Worm (Caenorhabditis elegans) whole organism, early embryonic: Measurements from ENCODE around the gene fbxc-53.

ENCODE experiments used
- B0310.2 ChIP-seq: sonication (generic microtip); optimal IDR thresholded peaks from 2 replicates; lab custom pipeline; 2016; ENCODE audit warnings: mild to moderate bottlenecking, missing genetic modification characterization, missing compliant biosample characterization
- F13C5.2 ChIP-seq: sonication (generic microtip); optimal IDR thresholded peaks from 2 replicates; lab custom pipeline; 2017; ENCODE audit warnings: mild to moderate bottlenecking, missing genetic modification characterization, inconsistent platforms, missing compliant biosample characterization
- aly-1 ChIP-seq: sonication (generic microtip); optimal IDR thresholded peaks from 2 replicates; lab custom pipeline; 2016; ENCODE audit warnings: missing genetic modification characterization, missing compliant biosample characterization
- ama-1 ChIP-seq: fragments of 150-350 bp; optimal IDR thresholded peaks from 2 replicates; lab custom pipeline; 2014
- ceh-13 ChIP-seq: fragments of 200-800 bp; sonication (Bioruptor generic); optimal IDR thresholded peaks from 2 replicates; lab custom pipeline; 2018; ENCODE audit warnings: mild to moderate bottlenecking, missing genetic modification characterization, missing compliant biosample characterization
- ceh-36 ChIP-seq: sonication (generic microtip); optimal IDR thresholded peaks from 2 replicates; lab custom pipeline; 2016; ENCODE audit warnings: missing genetic modification characterization, inconsistent platforms, missing compliant biosample characterization
- ets-7 ChIP-seq: sonication (generic microtip); optimal IDR thresholded peaks from 2 replicates; lab custom pipeline; 2016; ENCODE audit warnings: missing genotype, missing genetic modification characterization, missing compliant biosample characterization
- flt-1 ChIP-seq: fragments of 200-800 bp; sonication (Bioruptor generic); IDR thresholded peaks from 2 replicates; pipeline ENCODE4 v1.3.6; 2022; ENCODE audit warnings: missing genetic modification characterization, missing compliant biosample characterization
- hmbx-1 ChIP-seq: sonication (generic microtip); optimal IDR thresholded peaks from 2 replicates; lab custom pipeline; 2016; ENCODE audit warnings: mild to moderate bottlenecking, missing genetic modification characterization, missing compliant biosample characterization
- hmg-4 ChIP-seq: fragments of 200-800 bp; sonication (Bioruptor generic); optimal IDR thresholded peaks from 2 replicates; lab custom pipeline; 2018; ENCODE audit warnings: mild to moderate bottlenecking, missing genetic modification characterization, missing compliant biosample characterization
- hnd-1 ChIP-seq: sonication (generic microtip); optimal IDR thresholded peaks from 2 replicates; lab custom pipeline; 2016; ENCODE audit warnings: missing genetic modification characterization, missing compliant biosample characterization
- pes-1 ChIP-seq: fragments of 200-800 bp; sonication (Bioruptor generic); IDR thresholded peaks from 2 replicates; pipeline ENCODE4 v1.3.6; 2022; ENCODE audit warnings: missing genetic modification reagents, missing genetic modification characterization, missing compliant biosample characterization
- scrt-1 ChIP-seq: fragments of 200-800 bp; sonication (Bioruptor generic); IDR thresholded peaks from 2 replicates; pipeline ENCODE4 v1.3.6; 2022; ENCODE audit warnings: missing genetic modification characterization, missing compliant biosample characterization
- sea-1 ChIP-seq: fragments of 200-800 bp; sonication (Bioruptor generic); conservative IDR thresholded peaks from 2 replicates; pipeline ENCODE4 v1.3.6; 2022; ENCODE audit warnings: missing genetic modification characterization, missing compliant biosample characterization
- tbx-11 ChIP-seq: fragments of 200-800 bp; sonication (Bioruptor generic); IDR thresholded peaks from 2 replicates; pipeline ENCODE4 v1.3.6; 2022; ENCODE audit warnings: missing genetic modification characterization, missing compliant biosample characterization
- tbx-37 ChIP-seq: fragments of 200-800 bp; sonication (Bioruptor generic); conservative IDR thresholded peaks from 2 replicates; pipeline ENCODE4 v1.3.6; 2022; ENCODE audit warnings: missing genetic modification reagents, missing genetic modification characterization, missing compliant biosample characterization
- tra-4 ChIP-seq: sonication (generic microtip); optimal IDR thresholded peaks from 2 replicates; lab custom pipeline; 2017; ENCODE audit warnings: missing genetic modification characterization, missing compliant biosample characterization

The fbxc-53 gene

DNA sequence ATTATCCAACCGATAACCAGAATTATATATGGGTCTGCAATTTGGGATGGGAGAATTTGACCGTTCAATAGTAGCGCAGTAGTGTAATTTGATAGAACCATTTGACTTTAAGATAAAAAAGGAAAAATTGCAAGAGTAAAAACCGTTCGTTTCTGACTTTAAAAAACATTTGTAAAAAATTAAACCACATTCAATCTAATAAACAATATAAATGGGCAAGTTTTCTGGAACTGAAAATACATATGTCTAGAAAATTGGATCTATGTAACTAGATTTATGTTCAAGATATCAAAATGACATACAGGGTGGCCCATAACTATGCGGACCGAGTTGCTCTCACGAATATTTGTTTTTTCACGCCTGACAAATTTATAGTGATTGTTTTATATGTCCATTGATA is 16.4 kb upstream of the fbxc-53 start, which contains the start of gene srx-102:
TSS of gene srx-102 (minus strand) at position 101 of the 400 bp plus-strand sequence.
- TF ChIP-seq ceh-13 (GFP tag; lab: Kevin White, UChicago) (no peak), tbx-11 (no peak), ama-1 (lab: Kevin White, UChicago) (no peak), flt-1 (GFP tag; lab: Robert Waterston, UW) (no peak), scrt-1 (GFP tag; lab: Robert Waterston, UW) (no peak), pes-1 (GFP tag; lab: Robert Waterston, UW) (no peak), ets-7 (no peak), hmbx-1 (tag; lab: Kevin White, UChicago) (no peak), hnd-1 (tag; lab: Kevin White, UChicago) (no peak), tra-4 (tag; lab: Kevin White, UChicago) (no peak), B0310.2 (no peak), sea-1 (no peak), hmg-4 (no peak), ceh-36 (tag; lab: Kevin White, UChicago) (no peak), tbx-37 (GFP tag; lab: Robert Waterston, UW) (no peak), aly-1 (tag; lab: Kevin White, UChicago) (no peak), F13C5.2 (tag; lab: Kevin White, UChicago) (no peak)

DNA sequence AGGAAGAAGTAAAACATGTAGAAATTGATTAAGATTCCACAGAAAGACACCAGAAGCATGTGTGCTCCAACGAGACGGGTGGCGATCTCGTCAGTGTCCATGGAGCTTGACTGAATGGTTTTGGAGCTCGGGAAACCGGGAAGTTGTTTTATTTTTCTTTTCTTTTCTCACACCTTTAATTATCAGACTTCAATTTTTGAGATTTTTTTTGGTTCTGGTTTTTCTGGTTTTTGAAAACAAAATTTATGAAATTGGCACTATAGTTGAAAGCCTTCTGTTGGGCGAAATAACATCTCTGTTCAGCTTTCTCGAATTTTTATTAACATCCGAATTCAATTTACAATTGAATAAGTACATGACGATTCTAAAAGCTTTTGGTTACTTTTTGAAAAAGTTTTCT is 11.5 kb upstream of the fbxc-53 start, which contains the start of gene srx-104:
TSS of gene srx-104 (minus strand) at position 101 of the 400 bp plus-strand sequence.
- TF ChIP-seq sea-1 (no peak), tra-4 (tag; lab: Kevin White, UChicago) (no peak)

DNA sequence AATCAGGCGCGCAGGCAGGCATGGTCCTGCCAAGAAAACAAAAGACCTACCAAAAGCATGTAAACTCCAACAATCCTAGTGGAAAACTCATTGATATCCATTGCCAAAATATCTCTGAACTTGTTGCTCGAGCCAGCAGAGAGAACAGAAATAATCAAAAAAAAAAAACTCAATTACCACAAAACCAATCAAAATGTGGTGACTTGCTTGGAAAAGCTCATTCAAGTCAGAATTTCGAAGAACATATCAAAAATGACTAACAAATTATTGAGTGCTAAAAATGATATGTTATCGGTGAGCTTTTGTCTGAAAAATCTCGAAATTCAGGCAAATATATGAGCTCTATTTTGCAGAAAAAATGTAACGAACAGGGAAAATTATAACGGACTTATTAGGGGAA is 9.8 kb upstream of the fbxc-53 start, which contains the start of gene srx-105:
TSS of gene srx-105 (minus strand) at position 101 of the 400 bp plus-strand sequence.
- TF ChIP-seq scrt-1 (GFP tag; lab: Robert Waterston, UW): no peak
- TF ChIP-seq F13C5.2 (tag; lab: Kevin White, UChicago): no peak
- no peak for TF ChIP-seq hnd-1 (tag; lab: Kevin White, UChicago)
- TF ChIP-seq tra-4 (tag; lab: Kevin White, UChicago): no peak
- TF ChIP-seq tbx-11: no peak
- no peak for TF ChIP-seq ets-7
- no peak for TF ChIP-seq sea-1
- no peak for TF ChIP-seq flt-1 (GFP tag; lab: Robert Waterston, UW)
- TF ChIP-seq ceh-36 (tag; lab: Kevin White, UChicago): no peak
- TF ChIP-seq tbx-37 (GFP tag; lab: Robert Waterston, UW): no peak

DNA sequence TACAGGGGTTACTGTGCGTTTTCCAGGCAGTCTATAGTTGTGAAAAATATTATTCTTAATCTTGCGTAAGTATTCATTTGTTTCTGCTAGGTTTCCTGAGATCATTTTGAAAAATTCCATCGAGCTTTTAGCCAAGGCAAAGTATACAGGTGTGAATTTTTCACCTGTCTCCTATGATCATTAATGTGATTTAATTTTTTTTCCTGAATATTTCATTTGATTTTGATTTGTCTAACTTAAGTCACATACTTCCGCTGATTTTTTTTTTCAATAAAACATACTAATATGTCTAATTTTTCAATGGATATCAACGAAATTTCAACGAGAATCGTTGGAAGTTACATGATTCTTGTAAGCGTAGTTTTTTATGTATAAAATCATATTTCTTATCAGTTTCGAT is 5.8 kb upstream of the fbxc-53 start, which contains the start of gene srx-108:
TSS of gene srx-108 (plus strand) at position 301 of the 400 bp plus-strand sequence.
- TF ChIP-seq pes-1 (GFP tag; lab: Robert Waterston, UW) (no peak), sea-1 (no peak), aly-1 (tag; lab: Kevin White, UChicago) (no peak), ceh-13 (GFP tag; lab: Kevin White, UChicago) (no peak), scrt-1 (GFP tag; lab: Robert Waterston, UW) (no peak), F13C5.2 (tag; lab: Kevin White, UChicago) (no peak), hnd-1 (tag; lab: Kevin White, UChicago) (no peak), tbx-37 (GFP tag; lab: Robert Waterston, UW) (no peak)

DNA sequence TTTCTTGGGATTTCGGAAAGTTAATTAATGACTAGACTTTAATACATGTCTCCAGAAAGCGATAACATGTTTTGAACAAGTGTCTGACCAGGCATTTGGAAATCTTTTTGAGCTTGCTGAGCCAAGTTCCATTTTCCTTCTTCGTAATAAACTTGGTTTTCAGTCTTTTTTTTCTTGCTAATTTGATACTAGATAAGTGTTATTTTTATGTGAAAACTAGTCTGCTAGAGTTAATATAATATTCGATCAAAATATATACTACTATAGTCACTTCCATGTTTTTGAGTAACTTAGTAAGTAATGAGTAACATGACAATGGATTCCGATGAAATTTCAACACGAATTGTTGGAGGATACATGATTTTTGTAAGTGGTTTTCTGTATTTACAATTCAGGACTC is 1.8 kb upstream of the fbxc-53 start, which contains the start of gene srx-110:
TSS of gene srx-110 (plus strand) at position 301 of the 400 bp plus-strand sequence.
- TF ChIP-seq aly-1 (tag; lab: Kevin White, UChicago): no peak
- TF ChIP-seq pes-1 (GFP tag; lab: Robert Waterston, UW): no peak
- no peak for TF ChIP-seq ceh-36 (tag; lab: Kevin White, UChicago)
- TF ChIP-seq ets-7: no peak
- TF ChIP-seq ama-1 (lab: Kevin White, UChicago): no peak
- TF ChIP-seq tra-4 (tag; lab: Kevin White, UChicago): no peak
- no peak for TF ChIP-seq tbx-11
- no peak for TF ChIP-seq hnd-1 (tag; lab: Kevin White, UChicago)
- no peak for TF ChIP-seq flt-1 (GFP tag; lab: Robert Waterston, UW)
- no peak for TF ChIP-seq hmbx-1 (tag; lab: Kevin White, UChicago)
- TF ChIP-seq ceh-13 (GFP tag; lab: Kevin White, UChicago): no peak
- no peak for TF ChIP-seq B0310.2
- no peak for TF ChIP-seq sea-1
- TF ChIP-seq tbx-37 (GFP tag; lab: Robert Waterston, UW): no peak

DNA sequence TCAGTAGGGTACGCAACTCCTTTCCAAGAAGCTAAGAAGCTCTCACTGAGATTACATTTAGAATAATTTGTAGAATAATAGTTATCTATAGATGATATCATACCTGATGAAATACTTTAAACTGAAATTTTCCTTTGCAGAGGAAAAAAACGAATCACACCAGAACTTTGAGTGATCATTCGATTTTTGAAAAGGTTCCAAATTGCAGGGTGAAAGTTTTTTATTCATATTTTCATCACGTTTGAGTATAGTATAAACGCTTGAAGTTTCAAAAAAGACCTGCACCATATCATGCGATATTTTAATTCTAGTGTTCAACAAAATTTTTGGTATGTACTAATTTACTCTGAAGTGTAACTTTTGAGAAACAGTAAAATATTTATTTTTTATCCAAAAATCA is 3.5 kb downstream of the fbxc-53 start, which contains the start of gene srh-100:
TSS of gene srh-100 (minus strand) at position 101 of the 400 bp plus-strand sequence.
- TF ChIP-seq hnd-1 (tag; lab: Kevin White, UChicago) (no peak), ets-7 (no peak), B0310.2 (no peak), pes-1 (GFP tag; lab: Robert Waterston, UW) (no peak), ceh-13 (GFP tag; lab: Kevin White, UChicago) (no peak), F13C5.2 (tag; lab: Kevin White, UChicago) (no peak), tbx-11 (no peak), tra-4 (tag; lab: Kevin White, UChicago) (no peak), hmbx-1 (tag; lab: Kevin White, UChicago) (no peak), sea-1 (no peak), ama-1 (lab: Kevin White, UChicago) (no peak), flt-1 (GFP tag; lab: Robert Waterston, UW) (no peak), aly-1 (tag; lab: Kevin White, UChicago) (no peak), hmg-4 (no peak), ceh-36 (tag; lab: Kevin White, UChicago) (no peak), tbx-37 (GFP tag; lab: Robert Waterston, UW) (no peak), scrt-1 (GFP tag; lab: Robert Waterston, UW) (no peak)

DNA sequence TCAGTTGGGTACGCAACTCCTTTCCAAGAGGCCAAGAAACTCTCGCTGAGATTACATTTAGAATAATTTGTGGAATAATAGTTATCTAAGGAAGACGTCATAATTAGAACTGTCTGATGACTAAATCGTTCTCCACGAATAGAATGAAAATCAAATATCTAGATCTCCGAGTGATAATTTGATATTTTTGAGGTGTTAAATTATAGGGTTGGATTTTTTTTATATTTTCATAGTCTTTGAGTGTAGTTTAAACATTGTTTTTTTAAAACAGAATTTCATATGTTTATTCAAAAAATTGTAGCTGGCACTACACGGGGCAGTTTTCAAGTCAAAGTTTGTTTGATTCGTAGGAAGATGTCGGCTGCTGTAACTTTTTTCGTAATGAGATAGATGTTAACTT is 5.4 kb downstream of the fbxc-53 start, which contains the start of gene srh-99:
TSS of gene srh-99 (minus strand) at position 101 of the 400 bp plus-strand sequence.
- no peak for TF ChIP-seq hmbx-1 (tag; lab: Kevin White, UChicago)
- no peak for TF ChIP-seq ama-1 (lab: Kevin White, UChicago)
- no peak for TF ChIP-seq tra-4 (tag; lab: Kevin White, UChicago)
- no peak for TF ChIP-seq hnd-1 (tag; lab: Kevin White, UChicago)
- TF ChIP-seq hmg-4: no peak
- TF ChIP-seq tbx-37 (GFP tag; lab: Robert Waterston, UW): no peak
- no peak for TF ChIP-seq pes-1 (GFP tag; lab: Robert Waterston, UW)
- TF ChIP-seq B0310.2: no peak
- TF ChIP-seq ceh-13 (GFP tag; lab: Kevin White, UChicago): no peak
- no peak for TF ChIP-seq flt-1 (GFP tag; lab: Robert Waterston, UW)
- TF ChIP-seq tbx-11: no peak
- no peak for TF ChIP-seq scrt-1 (GFP tag; lab: Robert Waterston, UW)
- no peak for TF ChIP-seq ets-7
- no peak for TF ChIP-seq sea-1
- TF ChIP-seq F13C5.2 (tag; lab: Kevin White, UChicago): no peak
- no peak for TF ChIP-seq ceh-36 (tag; lab: Kevin White, UChicago)
